Fruit fly (Drosophila melanogaster): Measurements from ENCODE around the gene TfIIEalpha.

TfIIEalpha gene

dm6 chr3L:11681794-11682193 lies at the start of gene TfIIEalpha:
TfIIEalpha (plus strand) TSS chr3L:11682038.
- TF ChIP-seq Atf3 (GFP tag; optimal IDR thresholded peaks at IDR 0.05) (no peak), slou (GFP tag; optimal IDR thresholded peaks at IDR 0.05) (no peak), yki (optimal IDR thresholded peaks at IDR 0.05) (no peak), CG18599 (GFP tag; optimal IDR thresholded peaks at IDR 0.05) (no peak), Trl (optimal IDR thresholded peaks at IDR 0.05) (no peak), Trl (GFP tag; optimal IDR thresholded peaks at IDR 0.05) (no peak), CG10209 (GFP tag; optimal IDR thresholded peaks at IDR 0.05) (no peak), CG17802 (tag; optimal IDR thresholded peaks at IDR 0.05) (no peak), her (GFP tag; optimal IDR thresholded peaks at IDR 0.05) (no peak), CG9797 (GFP tag; optimal IDR thresholded peaks at IDR 0.05) (peak; percentile 88), CG1792 (GFP tag; optimal IDR thresholded peaks at IDR 0.05) (no peak), TFAM (GFP tag; optimal IDR thresholded peaks at IDR 0.05) (no peak), B-H2 (GFP tag; optimal IDR thresholded peaks at IDR 0.05) (peak; percentile 9), Dref (GFP tag; IDR thresholded peaks at IDR 0.05) (peak; percentile 69), slbo (GFP tag; IDR thresholded peaks at IDR 0.05) (0 out of 2 replicates have a peak, but pooled peaks have one; percentile 8), ci (GFP tag; IDR thresholded peaks at IDR 0.05) (no peak), CG6854 (GFP tag; optimal IDR thresholded peaks at IDR 0.05) (no peak), fu2 (GFP tag; optimal IDR thresholded peaks at IDR 0.05) (peak; percentile 1), Med (GFP tag) (peak; percentile 76), CG15601 (tag; optimal IDR thresholded peaks at IDR 0.05) (peak; percentile 42), CG30403 (GFP tag; optimal IDR thresholded peaks at IDR 0.05) (no peak), Sin3A (optimal IDR thresholded peaks at IDR 0.05) (peak; percentile 55), CG6272 (GFP tag; IDR thresholded peaks at IDR 0.05) (no peak), CG2712 (tag; optimal IDR thresholded peaks at IDR 0.05) (peak; percentile 7), Rfx (GFP tag; IDR thresholded peaks at IDR 0.05) (peak; percentile 49; the same call in 1 of the 2 replicates), sc (optimal IDR thresholded peaks at IDR 0.05) (no peak), sc (GFP tag; optimal IDR thresholded peaks at IDR 0.05) (no peak), CG7928 (GFP tag; optimal IDR thresholded peaks at IDR 0.05) (peak; percentile 15), dan (GFP tag; IDR thresholded peaks at IDR 0.05) (no peak), gcm2 (GFP tag; optimal IDR thresholded peaks at IDR 0.05) (no peak), Dp (GFP tag; optimal IDR thresholded peaks at IDR 0.05) (peak; percentile 83), gro (GFP tag; optimal IDR thresholded peaks at IDR 0.05) (peak; percentile 46), CG7963 (GFP tag; IDR thresholded peaks at IDR 0.05; ENCODE audit: partially characterized antibody) (no peak), bowl (GFP tag; IDR thresholded peaks at IDR 0.05) (no peak), CG5953 (GFP tag; IDR thresholded peaks at IDR 0.05) (no peak), CG4360 (GFP tag; IDR thresholded peaks at IDR 0.05) (no peak), bbx (GFP tag; IDR thresholded peaks at IDR 0.05; ENCODE audit: partially characterized antibody) (peak; percentile 51; the same call in 1 of the 2 replicates), CG4820 (GFP tag; optimal IDR thresholded peaks at IDR 0.05) (no peak), Ssrp (tag; optimal IDR thresholded peaks at IDR 0.05) (no peak), al (GFP tag; IDR thresholded peaks at IDR 0.05) (no peak), CG31224 (GFP tag; IDR thresholded peaks at IDR 0.05) (no peak), CG8924 (tag; optimal IDR thresholded peaks at IDR 0.05) (no peak), CG2875 (GFP tag; optimal IDR thresholded peaks at IDR 0.05) (no peak), CG16863 (GFP tag; optimal IDR thresholded peaks at IDR 0.05) (no peak), repo (GFP tag; optimal IDR thresholded peaks at IDR 0.05) (no peak), Opbp (GFP tag; IDR thresholded peaks at IDR 0.05; ENCODE audit: partially characterized antibody) (peak; percentile 74; the same call in 2 of the 3 replicates), chif (GFP tag; optimal IDR thresholded peaks at IDR 0.05) (no peak), CG6654 (GFP tag; optimal IDR thresholded peaks at IDR 0.05) (no peak), Lhr (GFP tag; optimal IDR thresholded peaks at IDR 0.05) (peak; percentile 91), CG17612 (GFP tag; IDR thresholded peaks at IDR 0.05) (no peak), CG8290 (GFP tag; optimal IDR thresholded peaks at IDR 0.05) (peak; percentile 25), CG8290 (tag; optimal IDR thresholded peaks at IDR 0.05) (peak in 1 of 2 experiments; percentile 60), CG2678 (tag; optimal IDR thresholded peaks at IDR 0.05) (no peak), pb (GFP tag; optimal IDR thresholded peaks at IDR 0.05) (no peak)

Measured in whole organism, embryonic.